Worm (Caenorhabditis elegans) whole organism, L4 larva: ENCODE data around the gene ckk-1.

Experiments
- D1046.2 ChIP-seq: fragments of 200-800 bp; sonication (Bioruptor generic); IDR thresholded peaks from 2 replicates; pipeline ENCODE4 v1.3.6; 2022; ENCODE audit warnings: missing genetic modification characterization, missing compliant biosample characterization
- F10B5.3 ChIP-seq: sonication (generic microtip); optimal IDR thresholded peaks from 2 replicates; lab custom pipeline; 2016; ENCODE audit warnings: mild to moderate bottlenecking, missing genetic modification characterization, missing compliant biosample characterization
- F26F4.8 ChIP-seq: fragments of 200-800 bp; sonication (Bioruptor generic); conservative IDR thresholded peaks from 2 replicates; pipeline ENCODE4 v1.3.6; 2022; ENCODE audit warnings: missing genetic modification characterization, missing compliant biosample characterization
- F37D6.2 ChIP-seq: sonication (generic microtip); optimal IDR thresholded peaks from 2 replicates; lab custom pipeline; 2016; ENCODE audit warnings: mild to moderate bottlenecking, missing genetic modification characterization, missing compliant biosample characterization
- F44E2.7 ChIP-seq: fragments of 200-800 bp; sonication (Bioruptor generic); IDR thresholded peaks from 2 replicates; pipeline ENCODE4 v2.1.2; 2022; ENCODE audit warnings: missing genetic modification characterization, missing compliant biosample characterization
- R02D3.7 ChIP-seq: fragments of 150-350 bp; sonication (generic microtip); optimal IDR thresholded peaks from 3 replicates; lab custom pipeline; 2014; ENCODE audit warnings: missing biosample characterization, missing genetic modification characterization
- T26A8.4 ChIP-seq: fragments of 200-800 bp; sonication (Bioruptor generic); IDR thresholded peaks from 2 replicates; pipeline ENCODE4 v1.3.6; 2022; ENCODE audit warnings: missing genetic modification characterization, missing compliant biosample characterization
- Y48G9A.11 ChIP-seq: fragments of 200-800 bp; sonication (Bioruptor generic); IDR thresholded peaks from 2 replicates; pipeline ENCODE4 v1.3.6; 2022; ENCODE audit warnings: missing genetic modification reagents, missing genetic modification characterization, missing compliant biosample characterization
- ama-1 ChIP-seq: fragments of 150-350 bp; optimal IDR thresholded peaks from 2 replicates; lab custom pipeline; 2014; ENCODE audit warnings: inconsistent platforms, mixed read lengths
- attf-4 ChIP-seq: sonication (generic microtip); optimal IDR thresholded peaks from 3 replicates; lab custom pipeline; 2017; ENCODE audit warnings: missing biosample characterization, missing genetic modification characterization
- ceh-20 ChIP-seq: fragments of 200-800 bp; sonication (Bioruptor generic); IDR thresholded peaks from 2 replicates; pipeline ENCODE4 v1.3.6; 2022; ENCODE audit warnings: missing genetic modification reagents, missing genetic modification characterization, missing compliant biosample characterization
- ceh-28 ChIP-seq: fragments of 150-350 bp; optimal IDR thresholded peaks from 2 replicates; lab custom pipeline; 2014; ENCODE audit warnings: missing biosample characterization, missing genetic modification reagents, missing genetic modification characterization
- cey-2 ChIP-seq: sonication (generic microtip); optimal IDR thresholded peaks from 3 replicates; lab custom pipeline; 2017; ENCODE audit warnings: missing genetic modification characterization, mild to moderate bottlenecking, missing compliant biosample characterization, antibody characterized with exemption, borderline replicate concordance; ENCODE audit not compliant: insufficient read depth
- ctbp-1 ChIP-seq: fragments of 200-800 bp; sonication (Bioruptor generic); IDR thresholded peaks from 2 replicates; pipeline ENCODE4 v1.3.6; 2022; ENCODE audit warnings: missing genetic modification reagents, missing genetic modification characterization, missing compliant biosample characterization
- dmd-6 ChIP-seq: fragments of 200-800 bp; sonication (Bioruptor generic); IDR thresholded peaks from 2 replicates; pipeline ENCODE4 v1.3.6; 2022; ENCODE audit warnings: missing genetic modification reagents, missing genetic modification characterization, missing compliant biosample characterization
- duxl-1 ChIP-seq: sonication (generic microtip); optimal IDR thresholded peaks from 2 replicates; lab custom pipeline; 2016; ENCODE audit warnings: mild to moderate bottlenecking, missing genetic modification characterization, moderate library complexity, missing compliant biosample characterization; ENCODE audit not compliant: poor library complexity
- egl-27 ChIP-seq: sonication (generic microtip); optimal IDR thresholded peaks from 3 replicates; lab custom pipeline; 2017; ENCODE audit warnings: missing biosample characterization, missing genetic modification reagents, missing genetic modification characterization
- egl-43 ChIP-seq: fragments of 200-800 bp; sonication (Bioruptor generic); IDR thresholded peaks from 2 replicates; pipeline ENCODE4 v1.3.6; 2022; ENCODE audit warnings: missing genetic modification reagents, missing genetic modification characterization, missing compliant biosample characterization
- hif-1 ChIP-seq, 2 experiments: sonication (generic microtip); optimal IDR thresholded peaks; 2 replicates each; lab custom pipeline; 2016 to 2017; ENCODE audit warnings: missing compliant biosample characterization in 2 of 2, missing genetic modification characterization in 2 of 2, missing genetic modification reagents in 2 of 2, missing genotype in 2 of 2, mild to moderate bottlenecking in 1 of 2
- hlh-11 ChIP-seq: fragments of 200-800 bp; sonication (Bioruptor generic); optimal IDR thresholded peaks from 2 replicates; lab custom pipeline; 2018; ENCODE audit warnings: mild to moderate bottlenecking, missing genetic modification characterization, missing compliant biosample characterization
- hmg-1.1 ChIP-seq: fragments of 200-800 bp; sonication (Bioruptor generic); IDR thresholded peaks from 2 replicates; pipeline ENCODE4 v1.3.6; 2022; ENCODE audit warnings: missing genetic modification reagents, missing genetic modification characterization, missing compliant biosample characterization
- jun-1 ChIP-seq: fragments of 150-350 bp; optimal IDR thresholded peaks from 2 replicates; lab custom pipeline; 2014; ENCODE audit warnings: missing biosample characterization, missing genetic modification reagents, missing genetic modification characterization
- lim-7 ChIP-seq: fragments of 200-800 bp; sonication (Bioruptor generic); IDR thresholded peaks from 2 replicates; pipeline ENCODE4 v1.3.6; 2022; ENCODE audit warnings: missing genetic modification characterization, missing compliant biosample characterization
- lin-13 ChIP-seq: fragments of 150-350 bp; optimal IDR thresholded peaks from 2 replicates; lab custom pipeline; 2014; ENCODE audit warnings: missing biosample characterization, missing genetic modification reagents, missing genetic modification characterization
- lin-15B ChIP-seq: fragments of 150-350 bp; sonication (generic microtip); optimal IDR thresholded peaks from 3 replicates; lab custom pipeline; 2014; ENCODE audit warnings: missing biosample characterization, missing genetic modification characterization
- lin-38 ChIP-seq: fragments of 200-800 bp; sonication (Bioruptor generic); IDR thresholded peaks from 2 replicates; pipeline ENCODE4 v1.3.6; 2022; ENCODE audit warnings: missing genetic modification reagents, missing genetic modification characterization, missing compliant biosample characterization
- madf-5 ChIP-seq, 2 experiments: fragments of 200-800 bp; sonication (Bioruptor generic); IDR thresholded peaks; 2 replicates each; pipeline ENCODE4 v1.3.6; 2022; ENCODE audit warnings: missing compliant biosample characterization in 2 of 2, missing genetic modification characterization in 2 of 2
- mdl-1 ChIP-seq, 2 experiments: fragments of 150-350 bp in 1 of 2; sonication (generic microtip) in 1 of 2; optimal IDR thresholded peaks; 2 replicates each; lab custom pipeline; 2014 to 2017; ENCODE audit warnings: missing biosample characterization in 2 of 2, missing genetic modification characterization in 2 of 2
- mdt-29 ChIP-seq: fragments of 200-800 bp; sonication (Bioruptor generic); IDR thresholded peaks from 2 replicates; pipeline ENCODE4 v1.3.6; 2022; ENCODE audit warnings: missing genetic modification reagents, missing genetic modification characterization, missing compliant biosample characterization
- mep-1 ChIP-seq: fragments of 150-350 bp; sonication (generic microtip); optimal IDR thresholded peaks from 3 replicates; lab custom pipeline; 2014; ENCODE audit warnings: missing biosample characterization, missing genetic modification characterization
- mxl-2 ChIP-seq: fragments of 200-800 bp; sonication (Bioruptor generic); conservative IDR thresholded peaks from 2 replicates; pipeline ENCODE4 v1.3.6; 2022; ENCODE audit warnings: missing genetic modification reagents, missing genetic modification characterization, missing compliant biosample characterization
- nhr-10 ChIP-seq: fragments of 150-350 bp; optimal IDR thresholded peaks from 2 replicates; lab custom pipeline; 2014; ENCODE audit warnings: missing biosample characterization, missing genetic modification characterization
- nhr-28 ChIP-seq: fragments of 150-350 bp; optimal IDR thresholded peaks from 2 replicates; lab custom pipeline; 2014; ENCODE audit warnings: missing biosample characterization, missing genetic modification characterization
- nhr-41 ChIP-seq: fragments of 200-800 bp; sonication (Bioruptor generic); IDR thresholded peaks from 2 replicates; pipeline ENCODE4 v1.3.6; 2022; ENCODE audit warnings: missing genetic modification reagents, missing genetic modification characterization, missing compliant biosample characterization
- nhr-42 ChIP-seq: fragments of 200-800 bp; sonication (Bioruptor generic); IDR thresholded peaks from 2 replicates; pipeline ENCODE4 v1.3.6; 2022; ENCODE audit warnings: missing genetic modification characterization, missing compliant biosample characterization
- nhr-48 ChIP-seq: sonication (generic microtip); optimal IDR thresholded peaks from 2 replicates; lab custom pipeline; 2016; ENCODE audit warnings: mild to moderate bottlenecking, missing genetic modification characterization, missing compliant biosample characterization
- nhr-6 ChIP-seq: fragments of 150-350 bp; optimal IDR thresholded peaks from 2 replicates; lab custom pipeline; 2014; ENCODE audit warnings: missing biosample characterization, missing genetic modification characterization
- nhr-76 ChIP-seq: fragments of 150-350 bp; optimal IDR thresholded peaks from 2 replicates; lab custom pipeline; 2014; ENCODE audit warnings: missing biosample characterization, missing genetic modification characterization
- nhr-77 ChIP-seq: fragments of 150-350 bp; optimal IDR thresholded peaks from 2 replicates; lab custom pipeline; 2014; ENCODE audit warnings: missing biosample characterization, missing genetic modification characterization
- php-3 ChIP-seq: fragments of 200-800 bp; sonication (Bioruptor generic); IDR thresholded peaks from 2 replicates; pipeline ENCODE4 v1.3.6; 2022; ENCODE audit warnings: missing genetic modification reagents, missing genetic modification characterization, missing compliant biosample characterization
- pqm-1 ChIP-seq: sonication (generic microtip); optimal IDR thresholded peaks from 2 replicates; lab custom pipeline; 2017; ENCODE audit warnings: missing biosample characterization, missing genetic modification characterization
- skn-1 ChIP-seq: fragments of 150-350 bp; optimal IDR thresholded peaks from 2 replicates; lab custom pipeline; 2014; ENCODE audit warnings: missing biosample characterization, missing genetic modification characterization
- spr-1 ChIP-seq: sonication (generic microtip); optimal IDR thresholded peaks from 2 replicates; lab custom pipeline; 2016; ENCODE audit warnings: mild to moderate bottlenecking, missing genetic modification characterization, missing compliant biosample characterization
- tra-1 ChIP-seq: fragments of 200-800 bp; sonication (Bioruptor generic); IDR thresholded peaks from 2 replicates; pipeline ENCODE4 v1.3.6; 2022; ENCODE audit warnings: missing genetic modification reagents, missing genetic modification characterization, missing compliant biosample characterization
- zfp-2 ChIP-seq: sonication (generic microtip); optimal IDR thresholded peaks from 2 replicates; lab custom pipeline; 2016; ENCODE audit warnings: mild to moderate bottlenecking, missing genetic modification characterization, missing compliant biosample characterization
- zfp-3 ChIP-seq: fragments of 200-800 bp; sonication (Bioruptor generic); conservative IDR thresholded peaks from 2 replicates; pipeline ENCODE4 v1.3.6; 2022; ENCODE audit warnings: missing genetic modification reagents, missing genetic modification characterization, missing compliant biosample characterization
- zip-11 ChIP-seq: fragments of 200-800 bp; sonication (Bioruptor generic); IDR thresholded peaks from 2 replicates; pipeline ENCODE4 v1.3.6; 2022; ENCODE audit warnings: missing genetic modification characterization, missing compliant biosample characterization
- zip-2 ChIP-seq: fragments of 150-350 bp; optimal IDR thresholded peaks from 2 replicates; lab custom pipeline; 2014; ENCODE audit warnings: missing biosample characterization, missing genetic modification characterization
- ztf-11 ChIP-seq: fragments of 150-350 bp; optimal IDR thresholded peaks from 2 replicates; lab custom pipeline; 2014; ENCODE audit warnings: missing biosample characterization, missing genetic modification characterization
- ztf-7 ChIP-seq: fragments of 150-350 bp; optimal IDR thresholded peaks from 2 replicates; lab custom pipeline; 2014; ENCODE audit warnings: missing biosample characterization, missing genetic modification characterization

Gene ckk-1

ce11 chrIII:5601999-5602398 is 33.3 kb upstream of the ckk-1 start (continued):
- TF ChIP-seq madf-5 (GFP tag; IDR thresholded peaks at IDR 0.05; lab: Robert Waterston, UW) (peak; percentile 72 to 83; a peak in 3 of 4 replicates), nhr-28 (tag; lab: Kevin White, UChicago) (peak; percentile 59), nhr-42 (GFP tag; lab: Robert Waterston, UW) (peak; percentile 88), F37D6.2 (tag; lab: Kevin White, UChicago) (peak; percentile 31), nhr-41 (GFP tag; lab: Robert Waterston, UW) (peak; percentile 73; the same call in 1 of the 2 replicates), F10B5.3 (peak; percentile 71), nhr-76 (tag; lab: Kevin White, UChicago) (no peak), F26F4.8 (GFP tag; lab: Robert Waterston, UW) (peak; percentile 87), lin-38 (GFP tag; lab: Robert Waterston, UW) (peak; percentile 87), skn-1 (tag; lab: Kevin White, UChicago) (no peak), zfp-3 (GFP tag; lab: Robert Waterston, UW) (0 out of 2 replicates have a peak, but pooled peaks have one; percentile 62), attf-4 (tag; lab: Kevin White, UChicago) (no peak), egl-27 (tag; lab: Kevin White, UChicago) (no peak), pqm-1 (tag; lab: Kevin White, UChicago) (no peak), ceh-20 (GFP tag; lab: Robert Waterston, UW) (peak; percentile 72), Y48G9A.11 (GFP tag; lab: Robert Waterston, UW) (peak; percentile 86), hlh-11 (tag; lab: Kevin White, UChicago) (peak; percentile 71), zfp-2 (peak; percentile 61), mdt-29 (GFP tag; lab: Robert Waterston, UW) (peak; percentile 75; the same call in 1 of the 2 replicates), lin-15B (tag; lab: Kevin White, UChicago) (no peak), cey-2 (tag; lab: Kevin White, UChicago) (no peak), ztf-7 (tag; lab: Kevin White, UChicago) (peak; percentile 79), D1046.2 (GFP tag; lab: Robert Waterston, UW) (peak; percentile 82; the same call in 1 of the 2 replicates), R02D3.7 (tag; lab: Kevin White, UChicago) (peak; percentile 27), duxl-1 (tag; lab: Kevin White, UChicago) (peak; percentile 91), ztf-11 (no peak), php-3 (GFP tag; lab: Robert Waterston, UW) (peak; percentile 64; the same call in 1 of the 2 replicates), egl-43 (GFP tag; lab: Robert Waterston, UW) (peak; percentile 94), F44E2.7 (peak; percentile 93), hmg-1.1 (GFP tag; lab: Robert Waterston, UW) (peak; percentile 81), nhr-6 (tag; lab: Kevin White, UChicago) (peak; percentile 58), mxl-2 (0 out of 2 replicates have a peak, but pooled peaks have one; percentile 46), nhr-48 (tag; lab: Kevin White, UChicago) (peak; percentile 42), nhr-77 (tag; lab: Kevin White, UChicago) (peak; percentile 49), ama-1 (no peak), hif-1 (tag; optimal IDR thresholded peaks at IDR 0.05; lab: Kevin White, UChicago) (peak; percentile 23 to 51)

- TF ChIP-seq nhr-6 (tag; lab: Kevin White, UChicago), result peak; percentile 69
- 0 out of 2 replicates have a peak, but pooled peaks have one; percentile 12 for TF ChIP-seq tra-1 (GFP tag; lab: Robert Waterston, UW)
- 0 out of 2 replicates have a peak, but pooled peaks have one; percentile 41 for TF ChIP-seq ceh-20 (GFP tag; lab: Robert Waterston, UW)
- peak; percentile 41 for TF ChIP-seq lin-15B (tag; lab: Kevin White, UChicago)
- TF ChIP-seq jun-1, result peak; percentile 1
- TF ChIP-seq mep-1 (tag; lab: Kevin White, UChicago), result peak; percentile 76
- TF ChIP-seq lin-13, result peak; percentile 51
- TF ChIP-seq lim-7, result no peak
- no peak for TF ChIP-seq R02D3.7 (tag; lab: Kevin White, UChicago)
- no peak for TF ChIP-seq spr-1 (tag; lab: Kevin White, UChicago)
- no peak for TF ChIP-seq zip-2 (tag; lab: Kevin White, UChicago)
- peak; percentile 37; the same call in 1 of the 2 replicates for TF ChIP-seq T26A8.4 (GFP tag; lab: Robert Waterston, UW)
- no peak for TF ChIP-seq nhr-10
- TF ChIP-seq mdl-1 (tag; optimal IDR thresholded peaks at IDR 0.05; lab: Kevin White, UChicago), result peak in 1 of 2 experiments; percentile 70
- TF ChIP-seq dmd-6 (GFP tag; lab: Robert Waterston, UW), result peak; percentile 62
- TF ChIP-seq cey-2 (tag; lab: Kevin White, UChicago), result no peak
- TF ChIP-seq ctbp-1 (GFP tag; lab: Robert Waterston, UW), result no peak
- TF ChIP-seq F10B5.3, result no peak
- no peak for TF ChIP-seq zip-11
- TF ChIP-seq ceh-28, result peak; percentile 42
- TF ChIP-seq F26F4.8 (GFP tag; lab: Robert Waterston, UW), result no peak
Observed at ce11 chrIII:5603439-5603986, 31.8 kb upstream of the ckk-1 start, which contains the start of gene madf-11. madf-11 (minus strand) TSS chrIII:5603489.
